Fruit fly (Drosophila melanogaster) whole organism, adult: ENCODE data around the gene CG32022.

ENCODE experiments used
- CG11617 ChIP-seq: fragments of 200-800 bp; sonication (Bioruptor generic); optimal IDR thresholded peaks from 2 replicates; lab custom pipeline; 2017; ENCODE audit warnings: mild to moderate bottlenecking, missing biosample characterization, missing genetic modification reagents, missing genetic modification characterization
- CG12768 ChIP-seq: fragments of 200-800 bp; sonication (Bioruptor generic); optimal IDR thresholded peaks from 2 replicates; lab custom pipeline; 2017; ENCODE audit warnings: missing biosample characterization, missing genetic modification characterization, mild to moderate bottlenecking, moderate library complexity, missing genetic modification reagents
- CG14711 ChIP-seq: fragments of 200-800 bp; sonication (Bioruptor generic); optimal IDR thresholded peaks from 2 replicates; lab custom pipeline; 2018; ENCODE audit warnings: missing biosample characterization, mild to moderate bottlenecking, missing genetic modification characterization, moderate library complexity
- CG1620 ChIP-seq: fragments of 200-800 bp; sonication (Bioruptor generic); optimal IDR thresholded peaks from 2 replicates; lab custom pipeline; 2016; ENCODE audit warnings: missing biosample characterization, missing genetic modification characterization
- CG33017 ChIP-seq: fragments of 200-800 bp; sonication (Bioruptor generic); optimal IDR thresholded peaks from 2 replicates; lab custom pipeline; 2018; ENCODE audit warnings: missing biosample characterization, mild to moderate bottlenecking, missing genetic modification characterization, moderate library complexity
- CG5204 ChIP-seq: fragments of 200-800 bp; sonication (Bioruptor generic); optimal IDR thresholded peaks from 2 replicates; lab custom pipeline; 2016; ENCODE audit warnings: missing biosample characterization, missing genetic modification characterization
- CG7045 ChIP-seq: fragments of 200-800 bp; sonication (Bioruptor generic); optimal IDR thresholded peaks from 2 replicates; lab custom pipeline; 2017; ENCODE audit warnings: missing biosample characterization, mild to moderate bottlenecking, missing genetic modification characterization
- CG7101 ChIP-seq: fragments of 200-800 bp; sonication (Bioruptor generic); optimal IDR thresholded peaks from 2 replicates; lab custom pipeline; 2018; ENCODE audit warnings: missing biosample characterization, mild to moderate bottlenecking, missing genetic modification characterization, moderate library complexity
- Clk ChIP-seq: fragments of 200-800 bp; sonication (Bioruptor generic); optimal IDR thresholded peaks from 2 replicates; lab custom pipeline; 2017; ENCODE audit warnings: missing biosample characterization, missing genetic modification characterization
- Crg-1 ChIP-seq: fragments of 200-800 bp; sonication (Bioruptor generic); optimal IDR thresholded peaks from 2 replicates; lab custom pipeline; 2016; ENCODE audit warnings: missing biosample characterization, missing genetic modification characterization
- Hr96 ChIP-seq: fragments of 200-800 bp; sonication (Bioruptor generic); optimal IDR thresholded peaks from 2 replicates; lab custom pipeline; 2016; ENCODE audit warnings: missing biosample characterization, missing genetic modification characterization
- Mnt ChIP-seq: fragments of 200-800 bp; sonication (Bioruptor generic); optimal IDR thresholded peaks from 2 replicates; lab custom pipeline; 2016; ENCODE audit warnings: missing biosample characterization, mild to moderate bottlenecking, missing genetic modification characterization
- bab1 ChIP-seq: fragments of 200-800 bp; sonication (Bioruptor generic); optimal IDR thresholded peaks from 3 replicates; lab custom pipeline; 2019; ENCODE audit warnings: missing biosample characterization, mild to moderate bottlenecking, missing genetic modification characterization, moderate library complexity
- cic ChIP-seq: fragments of 200-800 bp; sonication (Bioruptor generic); optimal IDR thresholded peaks from 2 replicates; lab custom pipeline; 2017; ENCODE audit warnings: missing biosample characterization, mild to moderate bottlenecking, missing genetic modification characterization, moderate library complexity
- cnc ChIP-seq, 2 experiments: fragments of >200 bp; optimal IDR thresholded peaks; 2 replicates each; lab custom pipeline; 2017
- kay ChIP-seq: fragments of 200-800 bp; sonication (Bioruptor generic); peaks from one replicate; lab custom pipeline; 2016; ENCODE audit warnings: missing biosample characterization, missing genetic modification characterization, borderline replicate concordance
- ovo ChIP-seq: fragments of 200-800 bp; sonication (Bioruptor generic); optimal IDR thresholded peaks from 2 replicates; lab custom pipeline; 2016; ENCODE audit warnings: missing biosample characterization, missing genetic modification characterization
- pad ChIP-seq: fragments of 200-800 bp; sonication (Bioruptor generic); optimal IDR thresholded peaks from 3 replicates; lab custom pipeline; 2017; ENCODE audit warnings: missing biosample characterization, missing genetic modification characterization, mild to moderate bottlenecking, moderate library complexity, missing genetic modification reagents
- tj ChIP-seq: fragments of 200-800 bp; sonication (Bioruptor generic); optimal IDR thresholded peaks from 3 replicates; lab custom pipeline; 2017; ENCODE audit warnings: missing biosample characterization, mild to moderate bottlenecking, missing genetic modification characterization, moderate library complexity
- toe ChIP-seq: fragments of 200-800 bp; sonication (Bioruptor generic); optimal IDR thresholded peaks from 2 replicates; lab custom pipeline; 2016; ENCODE audit warnings: missing biosample characterization, missing genetic modification characterization

CG32022 gene

DNA sequence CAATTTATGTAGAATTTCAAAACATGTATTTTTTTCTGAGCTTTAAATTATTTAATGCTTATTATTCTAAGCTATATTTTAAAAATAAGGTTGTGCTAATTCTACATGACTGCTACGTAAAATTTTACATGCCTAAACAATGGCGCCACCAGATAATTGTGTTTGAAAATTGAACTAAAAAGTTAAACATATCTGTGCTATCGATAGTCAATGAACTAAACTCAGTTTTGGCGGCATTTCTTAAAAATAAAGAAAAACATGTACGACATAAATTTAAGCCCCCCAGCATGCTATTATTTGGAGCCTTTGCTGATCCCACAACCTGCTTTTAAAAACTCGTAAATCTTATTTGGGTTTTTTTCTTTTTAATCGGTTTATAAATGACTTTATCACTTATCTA, 2.5 kb downstream of the CG32022 start:
- TF ChIP-seq tj: no peak
- no peak for TF ChIP-seq Mnt
- peak; percentile 31 for TF ChIP-seq kay
- TF ChIP-seq Clk (GFP tag; lab: Kevin White, UChicago): no peak
- no peak for TF ChIP-seq Hr96
- no peak for TF ChIP-seq cnc (optimal IDR thresholded peaks at IDR 0.05; lab: Kevin White, UChicago)
- TF ChIP-seq CG12768 (GFP tag; lab: Kevin White, UChicago): no peak
- peak; percentile 35 for TF ChIP-seq CG14711 (tag; lab: Kevin White, UChicago)
- no peak for TF ChIP-seq CG1620
- peak; percentile 26 for TF ChIP-seq CG7101
- TF ChIP-seq toe (GFP tag; lab: Kevin White, UChicago): no peak

DNA sequence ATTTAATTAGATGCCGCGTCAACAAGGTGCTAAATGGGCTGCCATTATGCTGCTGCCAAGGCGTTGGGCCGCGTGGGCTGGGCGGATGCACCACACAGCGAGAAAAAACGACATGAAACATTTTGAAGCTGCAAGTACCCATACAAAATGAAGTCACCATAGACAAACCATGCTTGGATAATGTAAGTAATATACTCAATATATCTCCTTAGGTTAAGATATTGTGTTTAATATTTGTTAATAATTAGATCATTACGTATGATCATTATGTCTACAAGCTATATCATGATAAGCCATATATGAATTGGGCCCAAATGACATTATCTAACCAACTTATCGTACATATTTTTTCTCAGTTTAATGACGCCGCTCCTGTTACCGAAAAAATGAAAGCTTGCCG, 5.1 kb downstream of the CG32022 start:
- TF ChIP-seq CG33017 (tag; lab: Kevin White, UChicago): no peak
- no peak for TF ChIP-seq cic (GFP tag; lab: Kevin White, UChicago)
- no peak for TF ChIP-seq Mnt

DNA sequence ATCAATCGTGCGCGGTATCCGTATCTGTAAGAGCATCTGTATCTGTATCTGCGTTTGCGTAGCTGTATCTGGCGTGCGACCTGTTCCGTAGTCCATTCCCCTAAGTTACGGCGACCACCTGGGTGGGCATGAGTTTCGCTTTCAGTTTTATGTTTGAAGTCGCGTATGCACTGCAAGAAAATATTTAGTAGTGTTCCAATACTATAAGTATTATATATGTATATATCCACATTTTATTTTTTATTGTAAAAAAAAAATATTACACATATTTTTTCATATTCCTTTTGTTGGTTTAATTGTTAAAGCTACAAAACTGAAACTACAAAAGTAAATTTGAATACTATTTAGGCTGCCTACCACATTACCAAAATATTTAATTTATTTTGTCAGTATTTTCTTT, 8.2 kb downstream of the CG32022 start:
- TF ChIP-seq Hr96 (no peak), CG33017 (tag; lab: Kevin White, UChicago) (no peak), Mnt (no peak), toe (GFP tag; lab: Kevin White, UChicago) (no peak), CG7101 (no peak), Clk (GFP tag; lab: Kevin White, UChicago) (no peak), pad (no peak)

DNA sequence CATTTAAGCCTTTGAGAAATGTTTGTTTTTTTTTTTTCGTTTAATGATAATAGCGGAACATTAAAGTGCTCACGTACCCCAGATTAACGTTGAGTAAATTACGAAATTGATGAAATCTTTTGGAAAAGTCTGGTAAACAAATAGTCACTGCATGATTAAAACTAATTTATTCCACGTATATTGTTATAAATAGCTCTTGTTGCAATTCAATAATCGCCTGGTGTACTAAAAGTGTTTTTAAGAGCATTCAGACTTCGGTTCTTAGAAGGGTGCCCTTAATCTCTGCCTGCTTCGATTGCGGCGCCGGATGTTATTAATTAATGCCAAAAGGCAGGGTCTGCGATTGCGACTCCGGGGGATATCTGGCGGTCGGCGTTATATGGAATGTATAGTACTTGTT, 12.2 kb downstream of the CG32022 start:
- TF ChIP-seq kay (no peak), Clk (GFP tag; lab: Kevin White, UChicago) (no peak)

DNA sequence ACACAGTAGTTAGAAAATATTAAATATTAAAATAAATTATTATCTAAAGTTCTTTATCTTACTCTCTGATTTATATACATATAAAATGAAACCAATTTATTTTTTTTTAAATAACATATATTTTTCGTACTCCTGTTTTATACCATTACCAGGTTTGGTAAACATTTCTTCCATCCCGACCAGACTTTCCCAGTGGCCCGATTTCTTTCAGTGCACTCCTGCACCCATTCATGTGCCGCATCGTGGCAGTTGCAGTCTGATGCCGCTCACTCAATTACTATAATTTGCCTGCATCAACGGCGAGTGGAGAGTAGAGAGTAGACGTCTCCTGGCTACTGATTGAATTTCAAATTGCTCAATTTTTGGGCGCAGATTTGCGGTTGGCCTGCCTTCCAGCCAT, 13.3 kb downstream of the CG32022 start:
- no peak for TF ChIP-seq Hr96
- no peak for TF ChIP-seq tj
- TF ChIP-seq CG7045 (GFP tag; lab: Kevin White, UChicago): no peak
- TF ChIP-seq cnc (optimal IDR thresholded peaks at IDR 0.05; lab: Kevin White, UChicago): no peak
- no peak for TF ChIP-seq Crg-1
- no peak for TF ChIP-seq CG12768 (GFP tag; lab: Kevin White, UChicago)
- TF ChIP-seq pad: no peak

DNA sequence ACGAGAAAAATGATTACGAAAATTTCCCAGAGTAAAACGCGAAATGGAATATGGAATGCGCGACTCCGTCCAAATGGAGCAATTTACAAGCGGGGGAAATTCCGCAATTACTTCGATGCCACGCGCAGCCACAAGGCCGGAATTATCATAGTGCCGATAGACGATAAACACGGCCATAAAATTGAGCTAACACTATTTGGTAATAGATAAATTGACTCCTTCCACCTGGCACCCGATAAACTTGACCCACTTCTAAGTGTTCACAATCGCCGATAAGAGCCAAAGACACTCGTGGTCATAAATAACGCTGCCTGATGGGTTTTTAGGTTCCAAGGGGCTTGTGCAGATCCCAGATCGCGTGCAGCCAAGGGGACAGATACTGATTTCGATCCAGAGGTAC, 14.0 kb downstream of the CG32022 start:
- no peak for TF ChIP-seq pad
- TF ChIP-seq cnc (optimal IDR thresholded peaks at IDR 0.05; lab: Kevin White, UChicago): no peak
- TF ChIP-seq Crg-1: no peak
- TF ChIP-seq Hr96: no peak
- no peak for TF ChIP-seq tj
- no peak for TF ChIP-seq kay
- no peak for TF ChIP-seq CG12768 (GFP tag; lab: Kevin White, UChicago)
- no peak for TF ChIP-seq CG14711 (tag; lab: Kevin White, UChicago)
- no peak for TF ChIP-seq Clk (GFP tag; lab: Kevin White, UChicago)
- no peak for TF ChIP-seq CG7045 (GFP tag; lab: Kevin White, UChicago)
- no peak for TF ChIP-seq Mnt
- no peak for TF ChIP-seq ovo (GFP tag; lab: Kevin White, UChicago)
- no peak for TF ChIP-seq bab1 (GFP tag; lab: Kevin White, UChicago)
- no peak for TF ChIP-seq toe (GFP tag; lab: Kevin White, UChicago)
- TF ChIP-seq cic (GFP tag; lab: Kevin White, UChicago): no peak
- no peak for TF ChIP-seq CG11617

DNA sequence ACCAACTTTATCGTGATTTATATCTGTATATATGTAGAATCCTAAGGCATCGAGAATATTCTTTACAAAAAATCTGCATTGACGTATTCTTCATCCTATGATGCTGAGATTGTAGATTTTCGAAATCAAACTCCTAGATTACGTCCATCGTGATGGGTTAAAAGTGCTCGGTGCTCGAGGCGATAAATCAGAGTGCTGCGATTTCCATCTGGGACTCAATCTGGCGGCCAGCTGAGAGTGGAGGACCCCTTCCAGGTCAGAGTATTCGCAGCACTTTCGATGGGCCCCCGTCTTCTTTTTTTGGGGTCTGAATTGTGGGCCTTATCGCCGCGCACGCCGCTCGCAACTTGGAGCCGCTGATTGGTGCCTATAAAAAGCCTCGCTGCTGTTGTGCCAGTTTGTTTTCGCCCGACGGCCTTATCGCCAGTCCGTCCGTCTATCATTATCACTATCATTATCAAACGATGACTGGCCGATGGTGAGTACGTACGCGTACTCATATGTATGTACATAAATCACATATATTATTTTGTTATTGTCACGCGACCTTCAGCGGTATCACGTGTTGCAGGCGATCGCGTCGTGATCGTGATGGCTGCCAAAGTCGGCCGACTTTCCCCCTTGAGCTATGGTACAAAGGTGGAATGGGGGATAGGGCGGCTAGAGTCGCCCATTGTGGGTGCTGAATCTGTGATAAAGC, 16.2 kb downstream of the CG32022 start:
- TF ChIP-seq cnc (optimal IDR thresholded peaks at IDR 0.05; lab: Kevin White, UChicago): peak; percentile 47 to 49
- peak; percentile 64 for TF ChIP-seq bab1 (GFP tag; lab: Kevin White, UChicago)
- peak; percentile 21 for TF ChIP-seq CG12768 (GFP tag; lab: Kevin White, UChicago)
- no peak for TF ChIP-seq pad
- TF ChIP-seq Mnt: peak; percentile 14
- peak; percentile 21 for TF ChIP-seq CG5204 (GFP tag; lab: Kevin White, UChicago)
- TF ChIP-seq cic (GFP tag; lab: Kevin White, UChicago): peak; percentile 60
- TF ChIP-seq kay: peak; percentile 82
- peak; percentile 7 for TF ChIP-seq CG33017 (tag; lab: Kevin White, UChicago)
- no peak for TF ChIP-seq toe (GFP tag; lab: Kevin White, UChicago)

DNA sequence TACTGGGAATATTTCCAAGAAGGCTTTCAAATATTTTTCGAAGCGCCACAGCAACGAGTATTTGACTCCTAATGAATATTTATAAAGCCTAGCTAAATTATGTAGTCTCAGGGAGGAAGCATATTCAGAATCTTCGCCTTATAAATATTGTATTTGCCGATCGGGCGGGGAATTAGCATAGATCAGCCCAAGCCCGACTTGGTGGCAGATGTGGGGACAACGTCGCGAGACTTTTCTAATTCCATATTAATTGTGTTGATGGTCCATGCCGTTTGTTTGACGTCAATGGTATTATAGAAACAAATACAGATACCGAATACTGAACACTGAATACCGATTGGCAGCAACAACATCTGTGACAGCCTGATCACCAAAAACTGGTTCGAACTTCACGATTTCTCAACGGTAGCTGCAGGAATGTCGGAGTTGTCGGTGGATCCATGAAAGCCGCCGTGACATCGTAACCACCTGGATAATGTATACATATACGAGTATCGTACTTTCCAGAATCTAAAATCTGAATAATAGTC, 17.3 kb downstream of the CG32022 start:
- no peak for TF ChIP-seq CG33017 (tag; lab: Kevin White, UChicago)
- no peak for TF ChIP-seq cic (GFP tag; lab: Kevin White, UChicago)
- no peak for TF ChIP-seq cnc (optimal IDR thresholded peaks at IDR 0.05; lab: Kevin White, UChicago)
- no peak for TF ChIP-seq pad
- no peak for TF ChIP-seq tj
- TF ChIP-seq CG12768 (GFP tag; lab: Kevin White, UChicago): no peak
- no peak for TF ChIP-seq CG5204 (GFP tag; lab: Kevin White, UChicago)
- TF ChIP-seq CG14711 (tag; lab: Kevin White, UChicago): no peak
- TF ChIP-seq CG11617: no peak
- no peak for TF ChIP-seq ovo (GFP tag; lab: Kevin White, UChicago)
- no peak for TF ChIP-seq CG7101
- TF ChIP-seq toe (GFP tag; lab: Kevin White, UChicago): no peak
- no peak for TF ChIP-seq CG1620
- no peak for TF ChIP-seq CG7045 (GFP tag; lab: Kevin White, UChicago)
- no peak for TF ChIP-seq kay
- TF ChIP-seq Crg-1: no peak
- no peak for TF ChIP-seq bab1 (GFP tag; lab: Kevin White, UChicago)
- TF ChIP-seq Mnt: no peak
- no peak for TF ChIP-seq Hr96
- no peak for TF ChIP-seq Clk (GFP tag; lab: Kevin White, UChicago)
